Fruit fly (Drosophila melanogaster): ENCODE results near the gene Mes2.

- 0 out of 3 replicates have a peak, but pooled peaks have one; percentile 36 for TF ChIP-seq CG16813 (GFP tag; IDR thresholded peaks at IDR 0.05; ENCODE audit: partially characterized antibody)
- no peak for TF ChIP-seq lab (GFP tag; optimal IDR thresholded peaks at IDR 0.05)
- TF ChIP-seq Dfd (GFP tag; optimal IDR thresholded peaks at IDR 0.05) = no peak
- TF ChIP-seq CG6854 (GFP tag; optimal IDR thresholded peaks at IDR 0.05) = no peak
- TF ChIP-seq CG14441 (GFP tag; IDR thresholded peaks at IDR 0.05) = no peak
- no peak for TF ChIP-seq CG30431 (GFP tag; optimal IDR thresholded peaks at IDR 0.05)
- TF ChIP-seq CG8089 (GFP tag; optimal IDR thresholded peaks at IDR 0.05) = no peak
- TF ChIP-seq tll (GFP tag; optimal IDR thresholded peaks at IDR 0.05) = peak in 1 of 2 experiments; percentile 25
- TF ChIP-seq psq (GFP tag; optimal IDR thresholded peaks at IDR 0.05) = no peak
- TF ChIP-seq phol (tag; optimal IDR thresholded peaks at IDR 0.05) = no peak
- no peak for TF ChIP-seq z (GFP tag; IDR thresholded peaks at IDR 0.05)
- TF ChIP-seq NC2α (GFP tag; optimal IDR thresholded peaks at IDR 0.05) = no peak
- no peak for TF ChIP-seq CG14965 (GFP tag; optimal IDR thresholded peaks at IDR 0.05; ENCODE audit: borderline replicate concordance)
- peak; percentile 2 for TF ChIP-seq D (optimal IDR thresholded peaks at IDR 0.05)
- TF ChIP-seq D (GFP tag; optimal IDR thresholded peaks at IDR 0.05) = no peak
These were observed at the start of gene Mes2 for dm6 chr3L:22945264-22945941.
